Fruit fly (Drosophila melanogaster) S2 (cell line): ENCODE results near the gene att-ORFB.

ENCODE experiments used
- CG8478 ChIP-seq: fragments of >200 bp; optimal IDR thresholded peaks from 2 replicates; lab custom pipeline; 2018
- CTCF ChIP-seq, 2 experiments: fragments of >200 bp; optimal IDR thresholded peaks; 2 replicates each; lab custom pipeline; 2018

att-ORFB gene

dm6 chr3R:20557415-20558105 is 3.4 kb upstream of the att-ORFB start, which contains the start of the genes DPCoAC and CG5180:
Gene DPCoAC (minus strand): TSS chr3R:20557667.
Gene CG5180 (plus strand): TSS chr3R:20557930.
- no peak for TF ChIP-seq CG8478 (lab: Kevin White, UChicago)
- TF ChIP-seq CTCF (optimal IDR thresholded peaks at IDR 0.05; lab: Kevin White, UChicago): peak; percentile 58 to 66

dm6 chr3R:20557114-20557414 is 2.9 kb upstream of the att-ORFB start:
- no peak for TF ChIP-seq CTCF (optimal IDR thresholded peaks at IDR 0.05; lab: Kevin White, UChicago)
- TF ChIP-seq CG8478 (lab: Kevin White, UChicago): no peak

dm6 chr3R:20556281-20557113 is 2.3 kb upstream of the att-ORFB start:
- TF ChIP-seq CG8478 (lab: Kevin White, UChicago) (no peak), CTCF (optimal IDR thresholded peaks at IDR 0.05; lab: Kevin White, UChicago) (no peak)

DNA sequence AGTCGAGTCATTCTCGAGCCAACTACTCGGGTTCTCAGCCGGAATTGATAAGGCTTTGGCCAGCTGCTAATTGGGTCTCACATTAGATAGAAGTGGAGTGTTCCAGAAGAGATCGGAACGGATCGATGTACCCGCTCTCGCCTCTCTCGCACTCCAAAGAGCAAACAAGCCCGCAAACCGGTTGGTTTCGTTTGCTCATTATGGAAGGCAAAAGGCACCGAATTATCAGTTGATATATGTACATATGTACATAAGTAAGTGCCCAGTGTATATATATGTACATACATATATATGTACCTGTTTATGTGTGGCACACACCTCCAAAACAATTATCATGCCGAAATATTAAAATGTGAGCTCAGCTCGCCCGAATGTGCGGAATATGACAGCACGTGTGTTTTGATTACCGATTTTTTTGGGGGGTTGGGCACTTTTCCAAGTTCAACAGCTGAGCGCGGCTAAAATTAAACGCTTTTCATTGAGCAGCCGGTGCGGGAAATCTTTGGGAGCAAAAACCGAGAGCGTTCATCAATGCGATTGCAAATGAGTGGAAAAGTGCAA is 1.6 kb upstream of the att-ORFB start:
- no peak for TF ChIP-seq CTCF (optimal IDR thresholded peaks at IDR 0.05; lab: Kevin White, UChicago)
- no peak for TF ChIP-seq CG8478 (lab: Kevin White, UChicago)

DNA sequence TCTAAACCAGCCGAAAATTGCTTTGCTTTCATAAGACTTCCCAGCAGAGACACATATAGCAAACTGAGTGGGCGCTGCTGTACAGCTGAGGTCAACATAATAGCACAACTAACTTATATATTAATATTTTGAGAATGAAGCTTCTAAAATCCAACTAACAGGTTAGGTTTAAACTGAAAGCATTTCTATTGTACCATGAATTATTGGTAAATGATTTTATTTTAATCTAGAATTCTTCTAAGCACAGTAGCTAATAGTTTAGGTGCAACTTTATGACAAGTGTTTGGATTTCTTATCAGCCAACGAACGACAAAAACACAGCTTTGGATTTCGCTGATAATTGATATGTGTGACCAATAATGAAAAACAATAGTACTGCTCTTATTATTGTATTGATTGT is 823 bp upstream of the att-ORFB start:
- no peak for TF ChIP-seq CTCF (optimal IDR thresholded peaks at IDR 0.05; lab: Kevin White, UChicago)
- no peak for TF ChIP-seq CG8478 (lab: Kevin White, UChicago)

- TF ChIP-seq CG8478 (lab: Kevin White, UChicago): no peak
- TF ChIP-seq CTCF (optimal IDR thresholded peaks at IDR 0.05; lab: Kevin White, UChicago): no peak
These were observed 2.1 kb downstream of the att-ORFB start, which contains the start of gene Stat92E for dm6 chr3R:20552093-20552492. Gene Stat92E (minus strand): TSS chr3R:20552311.

DNA sequence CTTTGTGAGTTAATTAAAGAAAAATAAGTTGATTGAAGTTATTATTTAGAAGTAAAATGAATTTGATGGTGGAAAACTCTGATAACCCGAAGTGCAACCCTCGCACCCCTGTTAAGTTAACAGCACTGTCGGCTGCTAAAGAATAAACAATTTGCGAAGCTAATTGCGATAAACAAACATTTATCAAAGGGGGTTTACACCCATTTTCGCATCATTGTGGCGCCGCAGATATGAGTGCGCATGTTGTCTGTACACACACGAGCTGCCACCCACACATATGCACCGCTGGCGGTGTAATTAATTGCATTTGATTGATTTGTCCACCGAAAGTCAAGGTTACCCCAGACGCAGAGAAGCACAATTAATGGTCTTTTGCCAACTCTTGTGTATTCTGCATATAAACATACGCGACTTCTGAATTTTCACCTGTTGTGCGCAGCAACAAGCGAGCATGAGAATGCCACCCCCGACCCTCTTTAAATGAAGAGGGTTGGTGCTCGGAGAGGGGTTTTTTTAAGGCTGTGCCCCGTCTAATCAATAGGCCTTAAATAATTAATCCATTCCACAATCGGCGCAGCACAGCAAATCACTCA is 2.6 kb downstream of the att-ORFB start:
- TF ChIP-seq CTCF (optimal IDR thresholded peaks at IDR 0.05; lab: Kevin White, UChicago) (no peak), CG8478 (lab: Kevin White, UChicago) (no peak)

DNA sequence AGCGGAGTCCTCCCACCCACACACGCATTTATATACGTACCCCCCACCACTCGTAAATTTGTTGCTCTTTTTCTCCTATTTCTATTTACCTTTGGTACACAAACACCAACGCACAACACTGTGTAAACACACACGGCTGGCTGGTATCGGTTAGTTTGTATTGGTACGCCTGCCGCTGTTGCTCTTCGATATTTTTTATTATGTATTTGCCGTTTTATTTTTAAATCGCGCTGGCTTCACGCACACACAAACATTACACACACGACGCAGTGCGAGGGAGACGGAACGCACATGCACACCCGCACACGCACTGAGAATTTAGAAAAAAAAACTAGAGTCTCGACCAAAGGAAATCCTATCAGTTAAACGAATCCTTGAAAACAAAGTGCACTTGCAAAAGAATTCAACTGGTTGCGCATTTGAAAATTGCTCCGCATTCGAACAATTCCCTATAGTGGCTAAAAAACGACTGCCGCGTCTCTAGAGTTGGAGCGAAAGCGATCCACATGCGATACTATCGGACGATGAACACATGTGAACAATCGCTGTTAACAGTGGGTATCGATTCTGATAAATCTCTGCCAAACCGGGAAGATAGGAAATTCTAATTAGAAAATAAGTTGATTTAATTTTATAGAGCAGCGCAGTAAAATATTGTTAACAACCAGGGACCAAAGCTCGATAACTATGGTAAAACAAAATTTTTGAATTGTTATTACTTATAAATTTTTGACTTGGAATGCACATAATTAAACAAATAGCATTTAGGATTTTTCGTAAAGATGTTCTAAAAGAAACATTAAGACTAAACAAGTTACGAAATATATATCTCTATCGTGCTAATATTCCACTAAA is 3.3 kb downstream of the att-ORFB start:
- TF ChIP-seq CG8478 (lab: Kevin White, UChicago): no peak
- TF ChIP-seq CTCF (optimal IDR thresholded peaks at IDR 0.05; lab: Kevin White, UChicago): peak in 1 of 2 experiments; percentile 19

DNA sequence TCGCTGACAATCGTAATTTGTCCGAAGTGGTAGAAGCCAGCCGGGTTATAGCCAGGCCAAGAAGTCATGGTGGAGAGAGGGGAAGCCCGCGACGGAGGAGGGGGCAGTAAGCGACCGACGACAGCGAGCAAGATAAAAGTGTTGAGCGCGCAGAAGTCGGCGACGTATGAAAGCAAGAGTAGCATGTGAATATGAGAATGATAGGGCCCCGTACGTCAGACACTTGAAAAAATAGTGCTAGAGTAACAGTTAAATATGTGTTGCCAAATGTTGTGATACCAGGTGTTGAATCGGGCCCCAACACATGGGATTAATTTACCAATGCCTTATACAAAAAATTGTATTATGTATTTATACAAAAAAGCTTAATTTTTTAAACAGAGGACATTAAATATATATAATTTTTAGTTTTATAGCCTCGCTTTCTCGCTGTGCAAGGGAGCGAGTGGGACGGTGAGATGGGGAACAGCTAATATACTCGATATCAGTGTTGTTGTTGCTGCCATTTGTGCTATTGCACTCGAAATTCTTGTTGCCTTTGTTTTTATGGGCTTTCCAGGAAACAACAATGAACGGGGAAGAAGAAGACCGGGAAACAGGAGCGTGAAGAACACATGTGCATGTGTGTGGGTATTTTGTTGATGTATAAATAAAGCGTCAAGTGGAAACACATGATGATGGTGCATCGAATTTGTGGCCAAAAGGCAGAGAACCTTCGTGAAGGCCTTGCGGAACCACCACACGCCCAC is 4.2 kb downstream of the att-ORFB start:
- TF ChIP-seq CG8478 (lab: Kevin White, UChicago): no peak
- no peak for TF ChIP-seq CTCF (optimal IDR thresholded peaks at IDR 0.05; lab: Kevin White, UChicago)

dm6 chr3R:20549017-20549854 is 5.0 kb downstream of the att-ORFB start:
- TF ChIP-seq CG8478 (lab: Kevin White, UChicago) (no peak), CTCF (optimal IDR thresholded peaks at IDR 0.05; lab: Kevin White, UChicago) (no peak)

- TF ChIP-seq CG8478 (lab: Kevin White, UChicago) (no peak), CTCF (optimal IDR thresholded peaks at IDR 0.05; lab: Kevin White, UChicago) (no peak)
These were observed 5.9 kb downstream of the att-ORFB start for dm6 chr3R:20548255-20548654.

DNA sequence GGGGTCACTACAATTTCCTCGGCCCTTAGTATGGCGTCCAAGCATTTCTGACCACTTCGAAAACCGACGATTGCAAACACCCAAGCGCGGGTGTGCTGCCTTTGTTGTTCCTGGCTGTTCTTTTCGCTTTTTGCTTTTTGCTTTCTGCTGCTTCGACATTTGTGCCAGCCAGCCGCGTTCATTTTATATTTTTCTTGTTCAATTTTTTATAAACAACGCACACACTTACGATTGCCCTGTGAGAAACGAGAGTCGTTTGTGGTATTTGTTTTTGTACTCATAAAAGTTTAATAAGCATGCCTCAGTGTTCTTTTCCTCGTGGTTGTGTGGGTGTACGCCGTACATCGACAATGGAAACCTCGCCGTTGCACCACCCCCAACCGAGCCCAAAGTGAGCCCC is 6.4 kb downstream of the att-ORFB start:
- TF ChIP-seq CG8478 (lab: Kevin White, UChicago): no peak
- no peak for TF ChIP-seq CTCF (optimal IDR thresholded peaks at IDR 0.05; lab: Kevin White, UChicago)
